Worm (Caenorhabditis elegans): ENCODE data around the gene ZK112.4.

Gene ZK112.4

DNA sequence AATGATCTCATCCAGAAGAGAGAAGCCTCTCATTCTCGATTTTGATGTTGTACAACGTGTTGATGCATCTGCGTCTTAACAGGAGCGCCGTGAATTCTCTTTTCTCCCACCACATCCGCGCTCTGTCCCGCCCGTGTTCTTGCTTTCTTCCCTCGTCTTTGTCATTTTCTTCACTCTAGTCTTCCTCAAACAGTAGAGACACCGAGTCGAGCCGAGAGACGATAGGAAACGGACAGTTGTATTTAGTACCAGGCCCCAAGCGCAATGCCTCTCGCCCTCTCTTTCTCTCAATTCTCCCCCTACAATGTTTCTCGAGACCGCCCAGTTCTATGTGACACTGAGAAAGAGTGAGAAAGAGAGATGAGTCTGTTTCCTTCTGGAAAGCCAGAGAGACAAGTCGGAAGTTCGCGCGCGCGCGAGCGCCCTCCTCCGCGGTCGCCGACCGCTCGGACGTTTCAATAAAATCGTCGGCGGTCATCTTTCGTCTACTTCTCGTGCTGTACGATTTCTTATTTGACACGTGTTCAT, at the start of gene ZK112.4:
TSS of gene ZK112.4 (minus strand) at position 478 of the 528 bp plus-strand sequence.
- no peak for TF ChIP-seq unc-62 (GFP tag; optimal IDR thresholded peaks at IDR 0.05)

DNA sequence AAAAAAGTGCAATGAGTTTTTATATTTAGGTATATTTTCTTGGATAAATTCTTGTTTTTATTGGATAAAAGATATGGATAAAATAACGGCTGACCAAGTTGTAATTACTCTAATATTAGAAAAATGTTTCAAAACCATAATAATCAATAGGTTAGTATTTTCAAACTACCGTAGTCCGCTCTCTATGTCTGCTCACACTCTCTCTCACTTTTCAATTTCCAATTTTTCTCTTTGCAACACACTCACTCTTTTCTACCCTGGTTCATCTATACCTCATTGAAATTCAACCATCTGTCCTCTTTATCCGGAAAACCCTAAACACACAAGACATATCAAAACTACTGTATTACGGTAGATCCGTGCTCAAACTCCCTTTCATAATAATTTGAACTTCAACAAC, 49.5 kb upstream of the ZK112.4 start:
- TF ChIP-seq unc-62 (GFP tag; optimal IDR thresholded peaks at IDR 0.05) = no peak

DNA sequence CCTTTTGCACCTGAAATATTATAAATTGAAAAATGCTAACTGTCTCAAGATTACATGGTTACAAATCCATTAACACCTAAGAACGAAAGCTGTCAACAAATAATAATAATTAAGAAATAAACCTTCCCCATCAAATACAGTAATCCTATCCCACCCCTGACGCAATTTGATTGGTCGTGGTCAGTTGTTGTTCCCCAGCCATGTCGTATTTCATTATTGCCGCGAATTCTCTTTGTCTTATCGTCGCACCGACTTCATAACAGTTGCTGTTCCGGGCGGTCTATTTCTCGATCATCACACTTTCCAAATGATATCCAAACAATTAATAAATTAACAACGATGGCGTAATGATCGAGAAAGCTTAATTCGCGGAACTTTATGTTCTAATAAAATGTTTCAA, 48.7 kb upstream of the ZK112.4 start:
- TF ChIP-seq unc-62 (GFP tag; optimal IDR thresholded peaks at IDR 0.05) = no peak

- no peak for TF ChIP-seq unc-62 (GFP tag; optimal IDR thresholded peaks at IDR 0.05)
Measured at ce11 chrIII:7775983-7776440, 46.2 kb upstream of the ZK112.4 start, which contains the start of gene bath-15. Gene bath-15, minus strand, starts transcription at chrIII:7776033.

DNA sequence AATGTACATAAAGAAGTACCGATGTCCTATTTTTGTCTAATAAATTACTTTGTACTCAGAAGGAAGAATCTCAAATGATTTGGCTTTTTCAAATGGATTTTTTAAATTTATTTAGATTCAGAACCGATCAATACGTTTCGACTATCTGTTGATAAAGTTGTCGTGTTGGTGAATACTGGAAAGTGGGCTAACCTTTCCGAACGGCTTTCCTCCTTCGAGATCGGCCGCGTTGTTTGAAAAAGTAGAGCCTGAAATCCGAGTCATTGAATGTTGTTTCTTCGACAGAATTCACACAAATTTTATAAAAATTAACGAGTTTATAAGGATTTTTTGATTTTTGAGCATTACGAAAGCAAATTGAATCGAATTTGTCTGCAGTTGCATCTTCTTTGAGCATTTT, 44.0 kb upstream of the ZK112.4 start:
- no peak for TF ChIP-seq unc-62 (GFP tag; optimal IDR thresholded peaks at IDR 0.05)

ce11 chrIII:7772901-7773300, 43.1 kb upstream of the ZK112.4 start, which contains the start of the genes ZK686.6 and ZK686.1:
Gene ZK686.6, minus strand, starts transcription at chrIII:7773001.
Gene ZK686.1, plus strand, starts transcription at chrIII:7773134.
- TF ChIP-seq unc-62 (GFP tag; optimal IDR thresholded peaks at IDR 0.05) = no peak

DNA sequence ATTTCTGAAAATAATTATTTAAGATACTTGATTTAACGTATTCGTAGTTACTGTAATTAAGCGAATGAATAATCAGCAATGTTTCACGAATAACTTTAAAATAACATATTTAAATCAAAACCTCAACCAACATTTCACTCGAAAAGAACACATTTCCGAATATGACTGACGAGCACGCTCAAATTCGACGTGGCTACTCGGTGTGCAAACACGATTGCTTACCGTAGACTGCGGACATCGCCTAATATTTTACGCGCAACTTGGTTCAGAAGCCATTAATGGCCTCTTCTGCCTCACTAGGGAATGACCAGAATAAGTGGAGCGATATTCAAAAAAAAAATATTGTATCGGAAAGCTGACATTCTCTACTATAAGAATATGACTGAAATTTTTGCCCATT, 40.2 kb upstream of the ZK112.4 start, which contains the start of gene snu-23:
TSS of gene snu-23 (minus strand) at position 156 of the 400 bp plus-strand sequence.
- TF ChIP-seq unc-62 (GFP tag; optimal IDR thresholded peaks at IDR 0.05) = no peak

- TF ChIP-seq unc-62 (GFP tag; optimal IDR thresholded peaks at IDR 0.05) = no peak
Measured at ce11 chrIII:7768963-7769362, 39.2 kb upstream of the ZK112.4 start, which contains the start of gene ZK686.3. Gene ZK686.3, minus strand, starts transcription at chrIII:7769063.

DNA sequence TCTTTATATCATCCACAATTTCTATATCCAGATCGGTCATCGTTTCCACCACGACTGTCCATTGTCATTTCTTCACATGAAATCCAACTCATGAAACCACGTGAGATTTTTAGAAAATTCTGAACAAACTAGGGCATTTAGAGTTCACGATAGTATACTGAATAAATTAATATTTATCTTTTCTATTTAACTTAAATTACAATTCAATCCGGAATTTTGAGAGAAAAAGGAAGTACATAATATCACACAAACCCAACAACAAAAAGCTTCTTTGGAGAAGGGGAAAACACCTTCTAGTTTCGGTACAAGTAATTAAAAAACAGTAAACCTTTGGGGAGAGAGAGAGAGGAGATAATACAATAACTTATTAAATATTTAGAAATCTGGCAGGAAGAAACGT, 37.6 kb upstream of the ZK112.4 start, which contains the start of gene ZK686.5:
TSS of gene ZK686.5 (minus strand) at position 101 of the 400 bp plus-strand sequence.
- TF ChIP-seq unc-62 (GFP tag; optimal IDR thresholded peaks at IDR 0.05) = no peak

DNA sequence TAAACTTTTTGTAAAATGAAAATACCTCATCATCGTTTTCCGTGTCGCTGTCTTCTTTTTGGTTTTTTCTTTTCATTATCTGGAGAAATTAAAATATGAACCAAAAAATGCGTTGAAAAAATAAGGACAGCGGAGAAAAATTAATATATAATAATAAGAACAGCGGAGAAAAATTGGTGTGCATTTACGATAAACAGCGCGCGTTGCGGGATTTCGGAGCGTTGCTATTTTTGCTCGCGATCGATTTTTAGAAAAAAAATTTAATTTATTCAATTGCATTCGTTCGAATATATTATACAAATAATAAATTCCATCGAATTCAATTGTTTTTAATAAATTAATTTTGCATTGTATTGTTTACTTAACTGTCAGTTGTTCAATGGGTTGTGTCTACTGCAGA, 36.2 kb upstream of the ZK112.4 start, which contains the start of gene ZK686.2:
TSS of gene ZK686.2 (minus strand) at position 79 of the 400 bp plus-strand sequence.
- no peak for TF ChIP-seq unc-62 (GFP tag; optimal IDR thresholded peaks at IDR 0.05)

DNA sequence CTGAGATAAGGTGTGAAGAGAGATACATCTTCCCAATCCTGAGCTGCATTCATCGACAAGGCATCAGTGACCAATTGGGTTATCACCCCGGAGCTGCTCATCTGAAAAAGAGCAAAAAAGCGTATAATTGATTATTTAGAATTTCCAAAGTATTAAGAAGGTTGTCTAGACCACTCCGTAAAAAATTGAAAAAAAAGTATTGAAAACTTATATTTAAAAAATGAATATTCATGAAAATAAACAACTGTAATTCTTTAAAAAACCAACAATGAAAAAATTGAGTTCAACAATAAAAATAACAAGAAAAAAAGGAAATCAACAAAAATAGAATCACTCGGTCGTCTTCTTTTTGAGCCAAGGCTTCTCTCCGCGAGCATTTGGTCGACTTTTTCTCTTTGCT, 33.7 kb upstream of the ZK112.4 start, which contains the start of gene mtx-2:
TSS of gene mtx-2 (minus strand) at position 101 of the 400 bp plus-strand sequence.
- TF ChIP-seq unc-62 (GFP tag; optimal IDR thresholded peaks at IDR 0.05) = no peak

DNA sequence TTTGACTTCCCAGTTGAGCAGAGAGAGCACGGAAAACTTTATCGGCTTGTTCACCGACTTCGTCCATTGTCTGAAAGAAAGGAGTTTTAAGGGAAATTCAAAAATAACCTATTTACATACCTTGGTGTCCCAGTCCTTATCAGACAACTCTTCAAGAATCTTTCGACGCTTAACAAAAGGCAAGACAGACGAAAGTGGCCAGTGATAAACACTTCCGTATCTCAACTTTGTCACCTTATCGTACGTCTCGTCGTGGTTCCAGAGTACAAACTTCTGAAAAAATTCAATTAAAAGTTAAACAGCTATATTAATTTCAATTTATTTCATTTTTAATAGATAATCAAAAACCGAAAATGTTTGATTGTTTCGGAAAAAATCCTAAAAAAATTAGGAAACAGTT, 32.4 kb upstream of the ZK112.4 start:
- no peak for TF ChIP-seq unc-62 (GFP tag; optimal IDR thresholded peaks at IDR 0.05)

- no peak for TF ChIP-seq unc-62 (GFP tag; optimal IDR thresholded peaks at IDR 0.05)
Measured at ce11 chrIII:7758562-7758961, 28.8 kb upstream of the ZK112.4 start, which contains the start of gene pcp-1. Gene pcp-1, plus strand, starts transcription at chrIII:7758903.

ce11 chrIII:7754348-7754747, 24.5 kb upstream of the ZK112.4 start, which contains the start of gene cdh-3:
Gene cdh-3, minus strand, starts transcription at chrIII:7754448.
- TF ChIP-seq unc-62 (GFP tag; optimal IDR thresholded peaks at IDR 0.05) = no peak

ce11 chrIII:7743183-7743582, 13.4 kb upstream of the ZK112.4 start:
- no peak for TF ChIP-seq unc-62 (GFP tag; optimal IDR thresholded peaks at IDR 0.05)

- TF ChIP-seq unc-62 (GFP tag; optimal IDR thresholded peaks at IDR 0.05) = no peak
Measured at ce11 chrIII:7737646-7738258, 7.9 kb upstream of the ZK112.4 start.

DNA sequence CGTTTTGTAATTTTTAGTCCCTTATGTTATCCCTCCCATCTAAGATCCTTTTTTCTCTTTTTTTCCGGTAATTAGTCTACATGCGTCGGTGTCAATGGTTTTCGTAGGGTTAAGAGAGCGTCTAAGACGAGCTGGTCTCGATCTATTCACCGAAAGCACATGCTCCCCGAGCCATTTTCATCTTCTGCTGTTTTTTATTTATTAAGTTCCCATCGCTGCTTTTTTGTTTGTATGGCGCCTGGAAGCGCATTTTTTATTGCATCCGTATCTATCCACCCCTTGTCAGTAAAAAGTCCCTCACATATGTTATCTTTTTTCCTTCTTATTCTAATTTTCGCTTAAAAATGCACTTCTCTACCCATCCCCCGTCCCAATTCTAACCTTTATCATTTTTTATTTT, 7.0 kb upstream of the ZK112.4 start:
- TF ChIP-seq unc-62 (GFP tag; optimal IDR thresholded peaks at IDR 0.05) = no peak
